Fruit fly (Drosophila melanogaster): ENCODE data around the gene Hipk.

dm6 chr3L:613578-614300 lies 70.9 kb downstream of the Hipk start:
- TF ChIP-seq CTCF (optimal IDR thresholded peaks at IDR 0.05), result no peak
- TF ChIP-seq CG8478 (optimal IDR thresholded peaks at IDR 0.05), result no peak
